Worm (Caenorhabditis elegans): ENCODE results near the gene qdpr-1.

- no peak for TF ChIP-seq ama-1 (optimal IDR thresholded peaks at IDR 0.05)
- TF ChIP-seq ceh-36 (tag; optimal IDR thresholded peaks at IDR 0.05) = no peak
- no peak for TF ChIP-seq flt-1 (GFP tag; IDR thresholded peaks at IDR 0.05)
- no peak for TF ChIP-seq hnd-1 (tag; optimal IDR thresholded peaks at IDR 0.05)
- no peak for TF ChIP-seq scrt-1 (GFP tag; IDR thresholded peaks at IDR 0.05)
- TF ChIP-seq tra-4 (tag; optimal IDR thresholded peaks at IDR 0.05) = no peak
- no peak for TF ChIP-seq F13C5.2 (tag; optimal IDR thresholded peaks at IDR 0.05)
- TF ChIP-seq B0310.2 (tag; optimal IDR thresholded peaks at IDR 0.05) = no peak
- no peak for TF ChIP-seq tbx-37 (GFP tag; conservative IDR thresholded peaks at IDR 0.05)
- no peak for TF ChIP-seq ceh-13 (GFP tag; optimal IDR thresholded peaks at IDR 0.05)
- TF ChIP-seq tbx-11 (GFP tag; IDR thresholded peaks at IDR 0.05) = no peak
- no peak for TF ChIP-seq hmbx-1 (tag; optimal IDR thresholded peaks at IDR 0.05)
- TF ChIP-seq hmg-4 (GFP tag; optimal IDR thresholded peaks at IDR 0.05) = no peak
Measured at ce11 chrIII:13430162-13430561, 36.5 kb downstream of the qdpr-1 start, which contains the start of gene trf-1.
